Worm (Caenorhabditis elegans) whole organism, L2 larva: ENCODE results near the gene K04B12.2.

Experiments
- aly-2 ChIP-seq: fragments of 150-350 bp; optimal IDR thresholded peaks from 2 replicates; lab custom pipeline; 2014; ENCODE audit warnings: missing biosample characterization, missing genetic modification characterization
- ama-1 ChIP-seq: fragments of 150-350 bp; optimal IDR thresholded peaks from 2 replicates; lab custom pipeline; 2018; ENCODE audit warnings: inconsistent platforms
- blmp-1 ChIP-seq: sonication (generic microtip); optimal IDR thresholded peaks from 2 replicates; lab custom pipeline; 2017; ENCODE audit warnings: missing genetic modification characterization, mild to moderate bottlenecking, missing compliant biosample characterization, antibody characterized with exemption, moderate library complexity; ENCODE audit not compliant: insufficient read depth
- lin-39 ChIP-seq: fragments of 150-350 bp; optimal IDR thresholded peaks from 2 replicates; lab custom pipeline; 2014; ENCODE audit warnings: missing biosample characterization, missing genetic modification reagents, missing genetic modification characterization
- nhr-11 ChIP-seq: fragments of 150-350 bp; optimal IDR thresholded peaks from 2 replicates; lab custom pipeline; 2014; ENCODE audit warnings: missing biosample characterization, missing genetic modification characterization
- nhr-12 ChIP-seq: fragments of 150-350 bp; optimal IDR thresholded peaks from 2 replicates; lab custom pipeline; 2014; ENCODE audit warnings: missing biosample characterization, missing genetic modification characterization
- peb-1 ChIP-seq: fragments of 150-350 bp; optimal IDR thresholded peaks from 2 replicates; lab custom pipeline; 2014; ENCODE audit warnings: missing biosample characterization, missing genetic modification characterization
- unc-39 ChIP-seq: fragments of 150-350 bp; optimal IDR thresholded peaks from 2 replicates; lab custom pipeline; 2014; ENCODE audit warnings: missing biosample characterization, missing genetic modification characterization

- TF ChIP-seq lin-39 (tag; lab: Kevin White, UChicago), result no peak
- no peak for TF ChIP-seq aly-2 (tag; lab: Kevin White, UChicago)
- no peak for TF ChIP-seq unc-39 (tag; lab: Kevin White, UChicago)
- no peak for TF ChIP-seq ama-1
- no peak for TF ChIP-seq peb-1 (tag; lab: Kevin White, UChicago)
- no peak for TF ChIP-seq blmp-1 (tag; lab: Kevin White, UChicago)
- no peak for TF ChIP-seq nhr-11
- TF ChIP-seq nhr-12 (tag; lab: Kevin White, UChicago), result no peak
Observed at ce11 chrII:14415427-14415826, 22.3 kb downstream of the K04B12.2 start.
